Fruit fly (Drosophila melanogaster) whole organism, larva: Measurements from ENCODE around the gene CG9702.
A peak's percentile ranks its signal among the peaks of the same experiment; 100 is the strongest.

ENCODE experiments used
- noc ChIP-seq: fragments of 200-800 bp; sonication (Bioruptor generic); optimal IDR thresholded peaks from 3 replicates; lab custom pipeline; 2019; ENCODE audit warnings: missing biosample characterization, mild to moderate bottlenecking, missing genetic modification characterization, moderate library complexity

Gene CG9702

DNA sequence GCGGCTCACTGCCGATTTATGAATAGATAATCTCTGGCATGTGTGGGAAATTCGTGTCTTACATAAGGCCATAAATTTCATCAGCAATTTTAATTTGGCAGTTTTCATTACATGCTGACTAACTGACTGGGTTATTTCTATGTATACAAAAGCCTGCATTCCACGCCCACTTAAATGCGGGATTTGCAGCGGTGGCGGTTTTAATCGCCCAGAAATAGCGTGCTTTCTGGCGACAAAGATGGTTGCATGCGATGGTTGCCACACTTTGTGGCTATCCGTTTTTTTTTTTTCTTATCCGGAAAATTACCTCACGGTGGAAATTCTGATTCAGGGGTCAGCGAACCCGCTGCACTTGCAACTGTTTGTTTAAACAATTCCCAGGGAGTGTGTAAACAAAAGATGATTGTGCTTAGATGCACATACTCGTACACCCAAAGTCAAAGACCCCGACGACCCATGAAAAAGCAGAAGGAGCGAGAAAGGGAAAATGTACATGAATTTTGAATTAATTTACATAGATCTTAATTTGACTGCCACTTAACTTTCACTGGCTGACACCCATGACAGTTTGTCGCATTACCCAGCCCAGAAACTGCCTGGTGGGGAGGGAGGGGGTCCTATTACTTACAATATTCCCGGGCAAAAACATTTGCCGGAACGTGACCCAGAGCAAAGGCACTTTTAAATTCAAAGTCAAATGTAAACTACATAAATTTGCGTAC is 12.9 kb upstream of the CG9702 start:
- TF ChIP-seq noc (tag; lab: Kevin White, UChicago) = no peak

DNA sequence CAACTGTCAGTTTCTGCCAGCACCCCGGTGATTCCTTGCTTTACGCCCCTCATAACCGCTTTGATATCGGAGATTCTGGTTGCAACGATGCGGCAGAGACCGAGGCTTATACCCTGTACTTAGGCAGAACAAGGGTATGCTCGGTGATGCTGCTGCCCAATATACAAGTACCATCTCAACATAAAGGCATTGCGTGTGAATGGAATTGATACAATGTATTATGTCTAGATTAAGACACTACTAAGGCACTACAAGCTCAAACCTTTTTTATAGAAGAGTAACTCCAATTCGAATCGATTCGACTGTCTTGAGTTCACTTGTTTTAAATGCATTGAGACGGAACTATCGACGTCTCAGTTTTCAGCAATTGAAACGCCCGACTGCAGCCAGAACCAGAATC is 12.0 kb upstream of the CG9702 start:
- TF ChIP-seq noc (tag; lab: Kevin White, UChicago) = no peak

DNA sequence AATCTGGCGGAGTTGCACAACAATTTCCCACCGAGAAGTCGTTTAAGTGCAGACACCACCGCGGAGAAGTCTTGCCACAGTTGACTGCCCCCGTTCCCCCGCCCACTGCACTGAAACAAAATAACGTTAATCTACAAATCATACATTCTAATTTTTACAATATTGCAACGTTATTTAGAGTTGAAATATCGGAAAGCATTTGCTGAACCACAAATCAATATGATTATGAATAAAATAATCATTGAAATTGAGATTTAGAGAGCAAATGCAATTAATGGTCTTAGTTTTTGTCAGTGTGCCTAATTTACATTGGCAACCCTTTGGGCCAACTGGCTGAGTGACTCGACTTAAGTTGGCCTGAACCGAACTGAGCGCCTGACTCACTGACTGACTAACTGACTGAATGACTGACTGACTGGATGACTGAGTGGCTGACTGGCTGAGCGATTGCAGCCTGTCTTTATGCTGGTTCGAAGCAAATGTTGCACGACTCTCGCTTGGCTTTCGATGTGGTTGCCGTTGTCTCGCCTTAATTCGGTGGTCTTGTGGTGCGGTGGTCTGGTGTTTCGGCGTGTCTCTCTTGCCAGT is 8.6 kb upstream of the CG9702 start:
- no peak for TF ChIP-seq noc (tag; lab: Kevin White, UChicago)

DNA sequence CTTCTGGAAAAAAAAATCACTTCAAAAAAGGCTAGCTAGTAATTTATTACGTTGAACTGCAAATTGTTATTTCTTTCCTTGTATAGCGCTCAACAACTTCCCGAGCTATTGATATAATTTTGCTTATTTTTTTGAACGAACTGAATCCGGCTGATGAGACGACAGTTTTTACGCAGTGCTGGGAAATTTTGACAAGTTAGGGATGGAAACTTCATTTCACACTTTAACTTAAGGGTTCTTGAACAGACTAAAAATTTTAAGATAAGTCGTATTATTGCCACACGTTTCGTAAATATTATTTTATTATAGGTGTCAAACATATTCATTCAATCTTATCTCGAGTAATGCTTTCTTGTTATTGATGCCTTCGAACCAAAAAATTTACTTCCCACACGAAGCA is 4.3 kb downstream of the CG9702 start, which contains the start of gene Rpt6R:
Rpt6R (minus strand) TSS at position 156 of the 400 bp plus-strand sequence.
- no peak for TF ChIP-seq noc (tag; lab: Kevin White, UChicago)

DNA sequence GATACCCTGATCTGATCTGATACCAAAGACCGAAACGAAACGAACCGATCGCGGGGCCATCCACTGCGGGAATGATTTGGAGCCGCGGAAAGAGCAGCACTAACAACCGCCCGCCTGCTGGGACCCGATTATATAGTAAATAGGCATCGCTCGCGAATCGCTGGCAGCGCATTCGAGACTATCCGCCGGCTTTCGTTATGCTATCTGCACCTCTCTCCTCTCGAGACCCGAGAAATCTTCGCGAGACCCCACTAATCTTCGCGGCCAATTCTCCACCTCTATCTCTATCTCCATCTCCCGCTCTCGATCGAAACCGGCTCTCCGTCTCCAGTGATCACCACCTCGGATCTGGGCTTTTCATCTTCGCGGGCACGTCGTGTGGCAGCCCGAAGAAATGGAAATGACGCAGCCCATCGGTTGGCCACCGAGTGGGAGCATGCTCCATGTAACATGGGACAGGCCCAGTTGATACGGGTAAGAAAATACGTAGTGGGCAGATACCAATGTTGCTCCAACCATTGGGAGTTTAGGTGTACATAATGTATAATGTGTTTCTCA is 8.0 kb downstream of the CG9702 start, which contains the start of gene CG9717:
CG9717 (minus strand) TSS at position 107 of the 558 bp plus-strand sequence.
- TF ChIP-seq noc (tag; lab: Kevin White, UChicago) = no peak

DNA sequence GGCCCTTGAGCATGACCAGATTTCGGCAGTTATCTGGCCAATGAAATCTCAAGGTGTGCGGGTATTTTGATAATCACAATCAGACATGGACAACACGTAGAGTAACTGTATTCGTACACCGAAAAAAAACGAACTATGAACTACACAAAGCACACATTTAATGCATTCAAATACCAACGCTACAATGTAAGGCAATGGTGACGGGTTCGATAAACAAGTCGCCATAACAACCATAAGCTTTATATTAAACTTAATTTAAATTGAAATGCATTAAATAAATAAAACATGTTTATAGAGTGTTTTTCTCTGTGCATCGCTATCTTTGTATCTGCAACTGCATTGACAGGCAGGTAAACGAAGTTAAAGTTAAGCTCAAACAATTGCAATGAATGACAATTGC is 11.0 kb downstream of the CG9702 start:
- TF ChIP-seq noc (tag; lab: Kevin White, UChicago) = no peak

DNA sequence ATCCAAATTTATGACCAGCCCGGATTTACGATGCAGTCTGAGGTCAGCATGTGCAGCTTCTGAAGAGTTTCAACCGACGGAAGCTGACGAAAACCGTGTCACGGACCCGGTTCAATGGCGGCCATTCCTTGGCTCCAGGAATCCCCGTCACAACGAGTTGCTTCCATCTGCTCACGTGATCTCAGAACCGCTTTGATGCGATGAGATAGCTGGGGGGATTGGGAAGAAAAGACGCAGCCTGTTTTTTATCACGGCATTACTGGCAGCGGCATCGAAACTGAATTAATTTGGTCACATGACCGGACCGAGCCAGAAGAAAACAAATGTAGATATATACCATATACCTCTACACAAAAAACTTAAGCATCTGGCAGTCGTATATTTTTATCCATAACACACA is 11.6 kb downstream of the CG9702 start:
- no peak for TF ChIP-seq noc (tag; lab: Kevin White, UChicago)

DNA sequence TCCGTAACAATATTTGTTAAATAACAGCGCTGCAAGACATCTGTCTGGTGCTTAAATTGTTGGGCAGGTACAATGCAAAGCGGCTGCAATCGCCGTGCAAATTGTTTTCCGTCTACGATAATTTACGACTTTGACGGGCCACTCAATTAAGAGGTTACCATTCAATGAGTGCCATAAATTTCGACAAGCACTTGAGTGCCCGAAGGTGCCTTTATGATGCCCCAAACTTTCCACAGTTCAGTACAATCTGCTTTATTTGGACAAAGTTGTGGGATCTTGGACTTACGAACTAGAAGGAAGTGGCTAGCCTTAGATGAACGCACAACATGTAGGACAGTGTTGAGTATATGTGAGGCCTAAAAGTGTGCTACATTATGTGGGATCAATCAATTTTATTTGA is 13.5 kb downstream of the CG9702 start:
- peak; percentile 50 for TF ChIP-seq noc (tag; lab: Kevin White, UChicago)

DNA sequence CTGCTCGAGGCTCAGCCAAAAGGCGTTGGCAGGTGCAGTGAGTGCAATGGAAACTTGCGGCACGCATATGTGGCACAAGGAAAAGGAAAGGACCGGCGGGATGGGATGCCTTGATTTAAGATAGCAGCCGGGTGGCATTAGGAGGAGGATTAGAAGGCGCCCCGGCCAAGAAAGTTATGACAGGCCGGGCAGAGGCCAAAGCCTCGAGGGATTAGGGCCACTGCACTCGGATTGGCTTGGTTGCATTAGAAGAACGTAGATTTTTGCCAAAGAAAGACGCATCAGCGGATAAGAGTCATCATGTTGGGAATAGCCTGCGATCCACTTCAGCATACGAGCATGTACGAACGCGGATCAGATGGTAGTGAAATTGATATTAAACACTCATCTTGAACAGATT is 17.5 kb downstream of the CG9702 start, which contains the start of gene CG31019:
CG31019 (plus strand) TSS at position 301 of the 400 bp plus-strand sequence.
- no peak for TF ChIP-seq noc (tag; lab: Kevin White, UChicago)

DNA sequence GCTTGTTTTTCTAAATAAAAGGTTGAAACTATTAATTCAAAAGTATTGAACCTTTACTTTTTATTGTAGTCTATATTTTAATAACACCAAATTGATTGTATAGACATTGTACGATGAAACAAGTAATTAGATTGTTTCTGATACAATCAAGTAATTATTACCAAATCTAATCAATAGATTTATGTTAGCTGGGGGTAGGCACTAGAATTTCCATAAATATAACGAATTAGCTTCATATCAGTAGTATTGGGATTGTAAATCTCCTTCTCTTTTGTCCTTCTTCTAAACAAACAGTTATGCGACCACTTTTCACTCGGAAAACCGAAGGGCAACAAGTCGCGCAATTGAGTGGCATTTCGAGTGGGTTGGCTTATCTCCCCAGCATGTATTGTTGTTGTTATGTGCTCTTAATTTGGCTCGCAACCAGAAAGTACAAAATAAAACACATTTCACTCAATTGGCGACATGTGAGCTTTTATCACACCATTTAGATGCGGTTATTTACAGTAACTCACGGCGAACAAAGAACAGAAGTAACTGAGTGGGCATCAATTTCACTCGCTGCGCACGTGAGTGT is 20.3 kb downstream of the CG9702 start:
- TF ChIP-seq noc (tag; lab: Kevin White, UChicago) = no peak

DNA sequence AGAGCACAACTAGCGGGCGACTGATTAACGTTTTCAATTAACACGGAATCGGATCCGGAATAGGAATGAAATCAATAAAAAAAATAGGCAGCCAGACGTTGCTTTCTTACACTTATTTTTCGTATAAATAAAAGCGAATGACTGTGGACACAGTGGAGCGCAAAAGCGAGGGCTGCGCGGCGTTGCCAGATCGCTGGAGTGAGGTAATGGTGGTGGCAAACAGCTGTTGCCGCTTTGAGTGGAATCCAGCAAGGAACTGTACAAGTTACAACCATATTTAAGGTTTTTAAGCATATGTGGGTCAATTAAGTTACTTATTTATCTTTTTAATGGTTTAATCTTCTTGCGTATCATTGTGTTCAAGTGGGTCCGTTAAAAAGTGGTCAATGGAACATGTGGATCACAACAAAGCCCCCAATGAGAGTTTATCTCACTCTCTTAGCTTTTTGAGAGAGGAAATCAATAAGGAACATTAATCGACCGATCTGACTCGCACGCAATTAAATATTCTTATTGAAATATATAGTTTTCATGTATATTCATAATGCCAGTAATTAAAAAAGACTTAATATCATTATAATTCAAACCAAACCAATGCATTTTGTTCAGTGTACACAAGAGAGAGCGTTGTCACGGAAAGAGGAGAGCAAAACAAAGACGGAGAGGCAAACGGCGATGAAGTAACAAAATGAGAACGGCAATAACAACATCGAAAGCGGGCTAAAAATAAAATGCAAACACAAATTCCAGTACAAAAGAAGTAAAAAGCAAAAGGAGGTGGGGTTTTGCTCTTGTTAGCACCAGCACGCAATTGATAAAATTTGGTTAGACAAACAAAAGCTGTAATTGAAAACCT is 21.2 kb downstream of the CG9702 start:
- TF ChIP-seq noc (tag; lab: Kevin White, UChicago) = peak; percentile 80

DNA sequence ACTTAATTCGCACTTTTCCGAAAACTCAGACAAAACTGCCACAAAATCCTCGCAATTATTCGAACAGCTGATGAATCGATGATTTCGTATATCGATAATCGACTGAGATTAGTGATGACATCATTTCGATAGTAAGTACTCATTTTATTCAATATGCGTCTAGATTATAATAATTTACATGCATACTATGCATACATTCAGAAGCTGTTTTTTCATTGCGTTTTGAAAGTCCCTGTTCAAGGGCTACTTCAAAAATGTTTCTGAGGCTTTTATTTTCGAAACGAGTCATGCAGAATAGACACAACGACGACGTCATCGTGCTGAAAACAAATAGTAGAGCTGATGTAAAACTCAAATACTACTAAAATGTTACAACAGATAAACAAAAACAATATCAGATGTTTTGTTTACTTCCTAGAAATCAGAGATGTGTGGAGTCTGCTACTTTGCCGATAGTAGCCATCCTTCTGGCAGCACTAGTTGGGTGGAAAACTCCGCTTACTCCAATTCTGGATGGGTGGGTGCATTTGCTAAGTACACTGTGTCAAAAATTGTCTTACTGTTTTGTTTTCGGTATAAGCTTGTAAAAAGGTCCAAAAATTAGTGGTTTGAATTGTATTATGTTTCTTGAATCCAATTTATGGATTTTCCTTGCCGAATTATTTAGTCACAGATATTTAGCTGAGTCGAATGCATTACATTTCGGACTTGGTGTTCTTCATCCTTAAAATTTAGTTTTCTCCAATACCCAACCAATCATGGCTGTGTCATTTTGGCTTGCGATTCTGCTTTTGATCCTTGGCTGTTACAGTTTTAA is 22.4 kb downstream of the CG9702 start, which contains the start of the genes CG2246 and CG31021:
CG2246 (minus strand) TSS at position 50 of the 817 bp plus-strand sequence.
CG31021 (plus strand) TSS at position 767 of the 817 bp plus-strand sequence.
- TF ChIP-seq noc (tag; lab: Kevin White, UChicago) = no peak

DNA sequence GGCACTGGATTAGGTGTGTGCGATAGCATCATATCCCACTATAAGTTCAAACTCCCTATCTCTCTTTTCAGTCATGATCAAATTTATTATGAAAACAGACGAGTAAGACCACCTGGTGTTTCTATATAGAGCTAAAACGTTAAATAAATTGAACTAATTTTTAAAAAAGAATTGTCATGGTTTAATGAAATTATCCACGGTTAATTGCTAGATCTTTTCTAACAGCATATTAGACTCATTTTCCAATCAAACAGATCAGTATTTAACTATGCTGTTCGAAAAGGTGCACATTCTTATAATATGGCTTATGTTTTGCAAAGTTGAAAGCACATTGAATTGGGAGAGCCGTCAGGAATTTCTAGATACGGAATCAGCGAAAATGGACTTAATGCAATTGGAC is 24.7 kb downstream of the CG9702 start, which contains the start of gene PH4alphaNE3:
PH4alphaNE3 (plus strand) TSS at position 301 of the 400 bp plus-strand sequence.
- TF ChIP-seq noc (tag; lab: Kevin White, UChicago) = no peak

DNA sequence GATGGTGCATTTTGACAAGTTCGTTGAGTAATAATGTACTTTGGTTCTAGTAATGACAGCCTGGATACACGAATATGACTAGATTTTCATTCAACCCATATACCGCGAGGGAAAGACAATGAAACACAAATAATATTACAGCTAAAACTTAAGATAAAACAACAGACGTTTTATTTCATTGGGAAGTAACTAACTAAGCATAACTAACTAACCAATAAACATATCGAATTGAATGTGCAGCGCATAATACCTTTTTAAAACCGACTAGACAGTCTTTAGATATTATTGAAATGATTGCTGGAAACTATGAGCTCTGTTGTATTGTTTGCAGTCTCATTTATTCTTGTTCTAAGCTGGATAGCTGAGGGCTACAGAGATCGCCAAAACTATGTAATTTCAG is 26.7 kb downstream of the CG9702 start, which contains the start of gene CG31016:
CG31016 (plus strand) TSS at position 301 of the 400 bp plus-strand sequence.
- no peak for TF ChIP-seq noc (tag; lab: Kevin White, UChicago)
